Worm (Caenorhabditis elegans) whole organism, L4 larva: ENCODE data around the gene gcy-12.

Source experiments
- D1046.2 ChIP-seq: fragments of 200-800 bp; sonication (Bioruptor generic); IDR thresholded peaks from 2 replicates; pipeline ENCODE4 v1.3.6; 2022; ENCODE audit warnings: missing genetic modification characterization, missing compliant biosample characterization
- F37D6.2 ChIP-seq: sonication (generic microtip); optimal IDR thresholded peaks from 2 replicates; lab custom pipeline; 2016; ENCODE audit warnings: mild to moderate bottlenecking, missing genetic modification characterization, missing compliant biosample characterization
- T20F7.1 ChIP-seq: fragments of 200-800 bp; sonication (Bioruptor generic); optimal IDR thresholded peaks from 2 replicates; lab custom pipeline; 2018; ENCODE audit warnings: mild to moderate bottlenecking, missing genetic modification characterization, missing compliant biosample characterization
- T26A8.4 ChIP-seq: fragments of 200-800 bp; sonication (Bioruptor generic); IDR thresholded peaks from 2 replicates; pipeline ENCODE4 v1.3.6; 2022; ENCODE audit warnings: missing genetic modification characterization, missing compliant biosample characterization
- Y105C5A.15 ChIP-seq: fragments of 200-800 bp; sonication (Bioruptor generic); IDR thresholded peaks from 2 replicates; pipeline ENCODE4 v1.3.6; 2022; ENCODE audit warnings: missing genetic modification characterization, missing compliant biosample characterization
- Y5F2A.4 ChIP-seq: fragments of 200-800 bp; sonication (Bioruptor generic); optimal IDR thresholded peaks from 2 replicates; lab custom pipeline; 2018; ENCODE audit warnings: mild to moderate bottlenecking, missing genetic modification characterization, missing compliant biosample characterization
- aha-1 ChIP-seq: fragments of 150-350 bp; peaks from one replicate; lab custom pipeline; 2014; ENCODE audit warnings: missing biosample characterization, missing genetic modification characterization
- ama-1 ChIP-seq: fragments of 150-350 bp; optimal IDR thresholded peaks from 2 replicates; lab custom pipeline; 2014; ENCODE audit warnings: inconsistent platforms, mixed read lengths
- arid-1 ChIP-seq: fragments of 200-800 bp; sonication (Bioruptor generic); conservative IDR thresholded peaks from 2 replicates; pipeline ENCODE4 v1.3.6; 2022; ENCODE audit warnings: missing genetic modification reagents, missing genetic modification characterization, missing compliant biosample characterization
- attf-4 ChIP-seq: sonication (generic microtip); optimal IDR thresholded peaks from 3 replicates; lab custom pipeline; 2017; ENCODE audit warnings: missing biosample characterization, missing genetic modification characterization
- ceh-20 ChIP-seq: fragments of 200-800 bp; sonication (Bioruptor generic); IDR thresholded peaks from 2 replicates; pipeline ENCODE4 v1.3.6; 2022; ENCODE audit warnings: missing genetic modification reagents, missing genetic modification characterization, missing compliant biosample characterization
- ces-1 ChIP-seq: fragments of 150-350 bp; sonication (generic microtip); optimal IDR thresholded peaks from 4 replicates; lab custom pipeline; 2014; ENCODE audit warnings: missing biosample characterization, missing genetic modification reagents, missing genetic modification characterization
- daf-8 ChIP-seq: fragments of 200-800 bp; sonication (Bioruptor generic); IDR thresholded peaks from 2 replicates; pipeline ENCODE4 v1.3.6; 2022; ENCODE audit warnings: missing genetic modification characterization, missing compliant biosample characterization
- dmd-6 ChIP-seq: fragments of 200-800 bp; sonication (Bioruptor generic); IDR thresholded peaks from 2 replicates; pipeline ENCODE4 v1.3.6; 2022; ENCODE audit warnings: missing genetic modification reagents, missing genetic modification characterization, missing compliant biosample characterization
- duxl-1 ChIP-seq: sonication (generic microtip); optimal IDR thresholded peaks from 2 replicates; lab custom pipeline; 2016; ENCODE audit warnings: mild to moderate bottlenecking, missing genetic modification characterization, moderate library complexity, missing compliant biosample characterization; ENCODE audit not compliant: poor library complexity
- egl-43 ChIP-seq: fragments of 200-800 bp; sonication (Bioruptor generic); IDR thresholded peaks from 2 replicates; pipeline ENCODE4 v1.3.6; 2022; ENCODE audit warnings: missing genetic modification reagents, missing genetic modification characterization, missing compliant biosample characterization
- fkh-10 ChIP-seq: fragments of 150-350 bp; optimal IDR thresholded peaks from 2 replicates; lab custom pipeline; 2014; ENCODE audit warnings: missing biosample characterization, missing genetic modification reagents, missing genetic modification characterization
- hif-1 ChIP-seq, 2 experiments: sonication (generic microtip); optimal IDR thresholded peaks; 2 replicates each; lab custom pipeline; 2016 to 2017; ENCODE audit warnings: missing compliant biosample characterization in 2 of 2, missing genetic modification characterization in 2 of 2, missing genetic modification reagents in 2 of 2, missing genotype in 2 of 2, mild to moderate bottlenecking in 1 of 2
- hlh-30 ChIP-seq: sonication (generic microtip); optimal IDR thresholded peaks from 2 replicates; lab custom pipeline; 2017; ENCODE audit warnings: antibody characterized with exemption, mild to moderate bottlenecking, missing genetic modification characterization, missing compliant biosample characterization; ENCODE audit not compliant: insufficient read depth
- hmg-1.1 ChIP-seq: fragments of 200-800 bp; sonication (Bioruptor generic); IDR thresholded peaks from 2 replicates; pipeline ENCODE4 v1.3.6; 2022; ENCODE audit warnings: missing genetic modification reagents, missing genetic modification characterization, missing compliant biosample characterization
- jun-1 ChIP-seq: fragments of 150-350 bp; optimal IDR thresholded peaks from 2 replicates; lab custom pipeline; 2014; ENCODE audit warnings: missing biosample characterization, missing genetic modification reagents, missing genetic modification characterization
- lin-29 ChIP-seq: fragments of 200-800 bp; sonication (Bioruptor generic); IDR thresholded peaks from 2 replicates; pipeline ENCODE4 v1.3.6; 2022; ENCODE audit warnings: missing genetic modification reagents, missing genetic modification characterization, missing compliant biosample characterization
- lin-38 ChIP-seq: fragments of 200-800 bp; sonication (Bioruptor generic); IDR thresholded peaks from 2 replicates; pipeline ENCODE4 v1.3.6; 2022; ENCODE audit warnings: missing genetic modification reagents, missing genetic modification characterization, missing compliant biosample characterization
- lir-3 ChIP-seq: sonication (generic microtip); optimal IDR thresholded peaks from 2 replicates; lab custom pipeline; 2016; ENCODE audit warnings: mild to moderate bottlenecking, missing genetic modification characterization, missing compliant biosample characterization
- lsy-2 ChIP-seq, 2 experiments: fragments of 150-350 bp in 1 of 2; sonication (generic microtip) in 1 of 2; optimal IDR thresholded peaks; 2 replicates each; lab custom pipeline; 2014 to 2017; ENCODE audit warnings: missing biosample characterization in 2 of 2, missing genetic modification characterization in 2 of 2
- madf-9 ChIP-seq: fragments of 200-800 bp; sonication (Bioruptor generic); conservative IDR thresholded peaks from 2 replicates; pipeline ENCODE4 v1.3.6; 2022; ENCODE audit warnings: missing genetic modification reagents, missing genetic modification characterization, missing compliant biosample characterization
- mdl-1 ChIP-seq, 2 experiments: fragments of 150-350 bp in 1 of 2; sonication (generic microtip) in 1 of 2; optimal IDR thresholded peaks; 2 replicates each; lab custom pipeline; 2014 to 2017; ENCODE audit warnings: missing biosample characterization in 2 of 2, missing genetic modification characterization in 2 of 2
- mdt-29 ChIP-seq: fragments of 200-800 bp; sonication (Bioruptor generic); IDR thresholded peaks from 2 replicates; pipeline ENCODE4 v1.3.6; 2022; ENCODE audit warnings: missing genetic modification reagents, missing genetic modification characterization, missing compliant biosample characterization
- mep-1 ChIP-seq: fragments of 150-350 bp; sonication (generic microtip); optimal IDR thresholded peaks from 3 replicates; lab custom pipeline; 2014; ENCODE audit warnings: missing biosample characterization, missing genetic modification characterization
- mes-2 ChIP-seq: sonication (generic microtip); optimal IDR thresholded peaks from 2 replicates; lab custom pipeline; 2016; ENCODE audit warnings: missing genotype, mild to moderate bottlenecking, missing genetic modification characterization, missing compliant biosample characterization; ENCODE audit not compliant: poor library complexity, severe bottlenecking
- nhr-28 ChIP-seq: fragments of 150-350 bp; optimal IDR thresholded peaks from 2 replicates; lab custom pipeline; 2014; ENCODE audit warnings: missing biosample characterization, missing genetic modification characterization
- nhr-76 ChIP-seq: fragments of 150-350 bp; optimal IDR thresholded peaks from 2 replicates; lab custom pipeline; 2014; ENCODE audit warnings: missing biosample characterization, missing genetic modification characterization
- pha-4 ChIP-seq, 2 experiments: fragments of 150-350 bp in 1 of 2; fragments of 200-800 bp in 1 of 2; sonication (Bioruptor generic) in 1 of 2; IDR thresholded peaks in 1 of 2; optimal IDR thresholded peaks in 1 of 2; 2 replicates each; pipeline versions ENCODE4 v1.3.6 to Lab custom; 2014 to 2022; ENCODE audit warnings: missing genetic modification characterization in 2 of 2, missing genetic modification reagents in 2 of 2, missing biosample characterization in 1 of 2, missing compliant biosample characterization in 1 of 2
- rbr-2 ChIP-seq: sonication (generic microtip); optimal IDR thresholded peaks from 2 replicates; lab custom pipeline; 2016; ENCODE audit warnings: missing genotype, missing genetic modification characterization, missing compliant biosample characterization
- saeg-2 ChIP-seq: fragments of 200-800 bp; sonication (Bioruptor generic); IDR thresholded peaks from 2 replicates; pipeline ENCODE4 v1.3.6; 2022; ENCODE audit warnings: missing genetic modification reagents, missing genetic modification characterization, missing compliant biosample characterization
- set-16 ChIP-seq: fragments of 200-800 bp; sonication (Bioruptor generic); IDR thresholded peaks from 2 replicates; pipeline ENCODE4 v1.3.6; 2022; ENCODE audit warnings: missing genetic modification reagents, missing genetic modification characterization, missing compliant biosample characterization
- snpc-1.2 ChIP-seq: fragments of 200-800 bp; sonication (Bioruptor generic); IDR thresholded peaks from 2 replicates; pipeline ENCODE4 v1.3.6; 2022; ENCODE audit warnings: missing genetic modification reagents, missing genetic modification characterization, missing compliant biosample characterization
- tra-1 ChIP-seq: fragments of 200-800 bp; sonication (Bioruptor generic); IDR thresholded peaks from 2 replicates; pipeline ENCODE4 v1.3.6; 2022; ENCODE audit warnings: missing genetic modification reagents, missing genetic modification characterization, missing compliant biosample characterization
- unc-62 ChIP-seq, 3 experiments: fragments of 150-350 bp in 1 of 3; sonication (generic microtip); optimal IDR thresholded peaks in 2 of 3; peaks in 1 of 3; 1 replicate in 1 of 3; 2 replicates in 2 of 3; lab custom pipeline; 2014 to 2017; ENCODE audit warnings: missing biosample characterization in 3 of 3, missing genetic modification characterization in 3 of 3, missing genetic modification reagents in 3 of 3, missing genotype in 1 of 3
- vab-7 ChIP-seq: fragments of 200-800 bp; sonication (Bioruptor generic); IDR thresholded peaks from 2 replicates; pipeline ENCODE4 v1.3.6; 2022; ENCODE audit warnings: missing genetic modification reagents, missing genetic modification characterization, missing compliant biosample characterization
- zag-1 ChIP-seq: fragments of 150-350 bp; optimal IDR thresholded peaks from 2 replicates; lab custom pipeline; 2014; ENCODE audit warnings: missing biosample characterization, missing genetic modification characterization
- zfp-3 ChIP-seq: fragments of 200-800 bp; sonication (Bioruptor generic); conservative IDR thresholded peaks from 2 replicates; pipeline ENCODE4 v1.3.6; 2022; ENCODE audit warnings: missing genetic modification reagents, missing genetic modification characterization, missing compliant biosample characterization
- ztf-7 ChIP-seq: fragments of 150-350 bp; optimal IDR thresholded peaks from 2 replicates; lab custom pipeline; 2014; ENCODE audit warnings: missing biosample characterization, missing genetic modification characterization

gcy-12 gene

ce11 chrII:5335370-5336034 is 23.7 kb downstream of the gcy-12 start (continued):
- TF ChIP-seq hif-1 (tag; optimal IDR thresholded peaks at IDR 0.05; lab: Kevin White, UChicago) (peak in 1 of 2 experiments; percentile 13), tra-1 (GFP tag; lab: Robert Waterston, UW) (no peak), attf-4 (no peak), fkh-10 (GFP tag; lab: Kevin White, UChicago) (no peak), daf-8 (GFP tag; lab: Robert Waterston, UW) (no peak), madf-9 (GFP tag; lab: Robert Waterston, UW) (no peak), unc-62 (GFP tag; optimal IDR thresholded peaks at IDR 0.05 in 1 of 2; lab: Kevin White, UChicago) (peak in 1 of 2 experiments; percentile 96), unc-62 (tag; optimal IDR thresholded peaks at IDR 0.05; lab: Kevin White, UChicago) (no peak), lin-29 (GFP tag; lab: Robert Waterston, UW) (no peak), Y5F2A.4 (GFP tag; lab: Kevin White, UChicago) (no peak), mdt-29 (GFP tag; lab: Robert Waterston, UW) (no peak), zfp-3 (no peak), ceh-20 (GFP tag; lab: Robert Waterston, UW) (no peak), aha-1 (peak; percentile 65), nhr-76 (tag; lab: Kevin White, UChicago) (no peak), T20F7.1 (GFP tag; lab: Kevin White, UChicago) (no peak)
- TF ChIP-seq, all 104 proteins: peak for 8

DNA sequence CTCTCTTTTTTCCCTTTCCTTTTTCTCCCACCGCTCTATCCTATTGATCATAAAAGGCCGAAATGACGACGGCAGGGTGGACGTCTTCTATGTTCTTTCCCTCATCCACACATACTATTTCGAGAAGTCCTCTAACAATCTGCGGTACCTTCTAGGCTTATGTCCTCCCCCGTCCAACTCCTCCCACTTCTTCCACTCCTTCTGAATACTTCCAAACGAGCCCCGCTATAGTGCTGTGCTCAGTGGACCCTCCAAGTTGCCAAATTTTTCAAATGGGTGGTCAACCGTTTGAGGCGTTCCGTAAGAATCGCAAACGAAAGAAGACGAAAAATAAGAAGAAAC is 24.2 kb downstream of the gcy-12 start:
- TF ChIP-seq hmg-1.1 (GFP tag; lab: Robert Waterston, UW) (peak; percentile 56; the same call in 1 of the 2 replicates), zag-1 (tag; lab: Kevin White, UChicago) (no peak), T26A8.4 (GFP tag; lab: Robert Waterston, UW) (no peak), pha-4 (GFP tag; IDR thresholded peaks at IDR 0.05; lab: Robert Waterston, UW) (no peak), pha-4 (tag; optimal IDR thresholded peaks at IDR 0.05; lab: Kevin White, UChicago) (no peak), ztf-7 (no peak), ces-1 (GFP tag; lab: Kevin White, UChicago) (no peak), hlh-30 (tag; lab: Kevin White, UChicago) (peak; percentile 28), lin-38 (GFP tag; lab: Robert Waterston, UW) (peak; percentile 44; the same call in 1 of the 2 replicates), daf-8 (GFP tag; lab: Robert Waterston, UW) (no peak), set-16 (GFP tag; lab: Robert Waterston, UW) (peak; percentile 29; the same call in 1 of the 2 replicates), mes-2 (tag; lab: Kevin White, UChicago) (peak; percentile 27), saeg-2 (no peak), arid-1 (GFP tag; lab: Robert Waterston, UW) (peak; percentile 65; the same call in 1 of the 2 replicates), lir-3 (no peak), Y105C5A.15 (GFP tag; lab: Robert Waterston, UW) (peak; percentile 45; the same call in 1 of the 2 replicates), fkh-10 (GFP tag; lab: Kevin White, UChicago) (peak; percentile 74), rbr-2 (tag; lab: Kevin White, UChicago) (peak; percentile 60), D1046.2 (GFP tag; lab: Robert Waterston, UW) (no peak), duxl-1 (tag; lab: Kevin White, UChicago) (no peak), T20F7.1 (GFP tag; lab: Kevin White, UChicago) (no peak), snpc-1.2 (GFP tag; lab: Robert Waterston, UW) (no peak), ama-1 (lab: Kevin White, UChicago) (peak; percentile 81), aha-1 (peak; percentile 99), nhr-28 (tag; lab: Kevin White, UChicago) (no peak), dmd-6 (GFP tag; lab: Robert Waterston, UW) (peak; percentile 20; the same call in 1 of the 2 replicates), egl-43 (GFP tag; lab: Robert Waterston, UW) (peak; percentile 67), mdl-1 (tag; optimal IDR thresholded peaks at IDR 0.05; lab: Kevin White, UChicago) (peak in 1 of 2 experiments; percentile 40), hif-1 (tag; optimal IDR thresholded peaks at IDR 0.05; lab: Kevin White, UChicago) (peak in 1 of 2 experiments; percentile 69), ceh-20 (GFP tag; lab: Robert Waterston, UW) (peak; percentile 20; the same call in 1 of the 2 replicates), jun-1 (tag; lab: Kevin White, UChicago) (no peak), F37D6.2 (tag; lab: Kevin White, UChicago) (peak; percentile 23), vab-7 (GFP tag; lab: Robert Waterston, UW) (0 out of 2 replicates have a peak, but pooled peaks have one; percentile 26), mep-1 (tag; lab: Kevin White, UChicago) (peak; percentile 69), lsy-2 (tag; optimal IDR thresholded peaks at IDR 0.05; lab: Kevin White, UChicago) (peak in 1 of 2 experiments; percentile 63)
- TF ChIP-seq, all 104 proteins: peak for 20
